Worm (Caenorhabditis elegans): ENCODE measurements around the gene atf-2.

atf-2 gene

ce11 chrII:8759493-8759892 is 7.7 kb downstream of the atf-2 start, which contains the start of gene fut-1:
fut-1 (minus strand) TSS chrII:8759593.
- TF ChIP-seq ceh-32 (tag; optimal IDR thresholded peaks at IDR 0.05; ENCODE audit: poor library complexity) (no peak), hmg-1.1 (GFP tag; IDR thresholded peaks at IDR 0.05) (no peak), ceh-44 (GFP tag; IDR thresholded peaks at IDR 0.05) (no peak), aly-2 (tag; optimal IDR thresholded peaks at IDR 0.05) (no peak), ctbp-1 (GFP tag; IDR thresholded peaks at IDR 0.05) (no peak), nhr-76 (tag; optimal IDR thresholded peaks at IDR 0.05) (no peak), dpl-1 (GFP tag; optimal IDR thresholded peaks at IDR 0.05) (no peak), sdz-12 (GFP tag; optimal IDR thresholded peaks at IDR 0.05) (no peak), daf-8 (GFP tag; IDR thresholded peaks at IDR 0.05) (no peak), Y105C5A.15 (GFP tag; IDR thresholded peaks at IDR 0.05) (no peak), skn-1 (tag; optimal IDR thresholded peaks at IDR 0.05) (no peak), nhr-6 (tag; optimal IDR thresholded peaks at IDR 0.05) (no peak), nhr-48 (tag; optimal IDR thresholded peaks at IDR 0.05) (no peak)

- TF ChIP-seq dmd-6 (GFP tag; IDR thresholded peaks at IDR 0.05) (0 out of 2 replicates have a peak, but pooled peaks have one; percentile 15), nhr-28 (tag; optimal IDR thresholded peaks at IDR 0.05) (peak; percentile 19), pqm-1 (tag; optimal IDR thresholded peaks at IDR 0.05) (peak; percentile 44), tra-1 (GFP tag; IDR thresholded peaks at IDR 0.05) (no peak)
These were observed 10.0 kb downstream of the atf-2 start for ce11 chrII:8761739-8762138.

ce11 chrII:8763367-8763766 is 11.6 kb downstream of the atf-2 start:
- peak; percentile 68 for TF ChIP-seq aha-1 (tag)
- peak; percentile 56 for TF ChIP-seq nhr-28 (tag; optimal IDR thresholded peaks at IDR 0.05)
- no peak for TF ChIP-seq F44E2.7 (GFP tag; IDR thresholded peaks at IDR 0.05)
- no peak for TF ChIP-seq egl-43 (GFP tag; IDR thresholded peaks at IDR 0.05)
- no peak for TF ChIP-seq tra-1 (GFP tag; IDR thresholded peaks at IDR 0.05)

- TF ChIP-seq unc-62 (GFP tag; optimal IDR thresholded peaks at IDR 0.05 in 1 of 2) (peak in 1 of 2 experiments; percentile 13), unc-62 (tag; optimal IDR thresholded peaks at IDR 0.05) (no peak), aha-1 (tag) (peak; percentile 8), nhr-41 (GFP tag; IDR thresholded peaks at IDR 0.05) (no peak), hlh-30 (tag; optimal IDR thresholded peaks at IDR 0.05; ENCODE audit: insufficient read depth) (peak; percentile 35), attf-4 (tag; optimal IDR thresholded peaks at IDR 0.05) (no peak), zag-1 (tag; optimal IDR thresholded peaks at IDR 0.05) (no peak), nhr-28 (tag; optimal IDR thresholded peaks at IDR 0.05) (no peak), R02D3.7 (tag; optimal IDR thresholded peaks at IDR 0.05) (no peak)
These were observed 12.5 kb downstream of the atf-2 start for ce11 chrII:8764332-8764731.

- TF ChIP-seq daf-19 (GFP tag; conservative IDR thresholded peaks at IDR 0.05) (no peak), nhr-111 (GFP tag; optimal IDR thresholded peaks at IDR 0.05) (no peak), dve-1 (tag; optimal IDR thresholded peaks at IDR 0.05; ENCODE audit: insufficient read depth) (peak; percentile 31), dmd-9 (GFP tag; IDR thresholded peaks at IDR 0.05) (no peak), nhr-25 (tag; optimal IDR thresholded peaks at IDR 0.05; ENCODE audit: borderline replicate concordance, insufficient read depth) (peak; percentile 30), lin-39 (tag; optimal IDR thresholded peaks at IDR 0.05) (no peak), madf-5 (GFP tag; IDR thresholded peaks at IDR 0.05) (no peak), sdz-12 (GFP tag; optimal IDR thresholded peaks at IDR 0.05) (no peak), skn-1 (tag; optimal IDR thresholded peaks at IDR 0.05) (no peak), spr-1 (tag; optimal IDR thresholded peaks at IDR 0.05) (no peak), snpc-1.2 (GFP tag; IDR thresholded peaks at IDR 0.05) (no peak), nhr-11 (tag; optimal IDR thresholded peaks at IDR 0.05) (no peak), lin-13 (GFP tag; optimal IDR thresholded peaks at IDR 0.05) (no peak), ZK337.2 (GFP tag; IDR thresholded peaks at IDR 0.05) (no peak), lim-7 (GFP tag; IDR thresholded peaks at IDR 0.05) (no peak), jun-1 (tag; optimal IDR thresholded peaks at IDR 0.05) (no peak), ceh-62 (tag; optimal IDR thresholded peaks at IDR 0.05) (no peak), egl-43 (GFP tag; IDR thresholded peaks at IDR 0.05) (no peak), set-16 (GFP tag; IDR thresholded peaks at IDR 0.05) (no peak), ceh-28 (tag; optimal IDR thresholded peaks at IDR 0.05) (no peak), vab-7 (GFP tag; IDR thresholded peaks at IDR 0.05) (no peak), zag-1 (tag; optimal IDR thresholded peaks at IDR 0.05) (no peak), zfp-3 (GFP tag; conservative IDR thresholded peaks at IDR 0.05) (no peak)
These were observed 13.3 kb downstream of the atf-2 start for ce11 chrII:8765131-8765530.
